Fruit fly (Drosophila melanogaster) whole organism, wandering third instar larva: ENCODE results near the gene CG34325.

Experiments used
- Jra ChIP-seq: sonication (Bioruptor generic); optimal IDR thresholded peaks from 2 replicates; lab custom pipeline; 2016; ENCODE audit warnings: missing biosample characterization, missing genetic modification characterization
- Vsx2 ChIP-seq: fragments of 200-300, 225-300 bp; sonication (Bioruptor generic); optimal IDR thresholded peaks from 2 replicates; lab custom pipeline; 2018; ENCODE audit warnings: missing biosample characterization, missing genetic modification characterization; ENCODE audit not compliant: partially characterized antibody
- dmrt93B ChIP-seq: fragments of 200-800 bp; sonication (Bioruptor generic); optimal IDR thresholded peaks from 2 replicates; lab custom pipeline; 2018; ENCODE audit warnings: missing biosample characterization, mild to moderate bottlenecking, missing genetic modification characterization
- pan ChIP-seq: fragments of >200 bp; optimal IDR thresholded peaks from 2 replicates; lab custom pipeline; 2017
- rgr ChIP-seq: fragments of 200-800 bp; sonication (Bioruptor generic); optimal IDR thresholded peaks from 3 replicates; lab custom pipeline; 2016; ENCODE audit warnings: missing biosample characterization, mild to moderate bottlenecking, missing genetic modification characterization
- woc ChIP-seq: sonication (Bioruptor generic); optimal IDR thresholded peaks from 2 replicates; lab custom pipeline; 2016; ENCODE audit warnings: missing biosample characterization, mild to moderate bottlenecking, missing genetic modification characterization

dm6 chrX:16692325-16692724, 28.9 kb downstream of the CG34325 start:
- TF ChIP-seq dmrt93B (GFP tag; lab: Kevin White, UChicago), result no peak
- no peak for TF ChIP-seq Vsx2 (GFP tag; lab: Kevin White, UChicago)
- no peak for TF ChIP-seq pan (lab: Kevin White, UChicago)
- no peak for TF ChIP-seq rgr
- no peak for TF ChIP-seq Jra (GFP tag; lab: Kevin White, UChicago)
- TF ChIP-seq woc (GFP tag; lab: Kevin White, UChicago), result no peak
